Fruit fly (Drosophila melanogaster): ENCODE results near the gene CG9988.

DNA sequence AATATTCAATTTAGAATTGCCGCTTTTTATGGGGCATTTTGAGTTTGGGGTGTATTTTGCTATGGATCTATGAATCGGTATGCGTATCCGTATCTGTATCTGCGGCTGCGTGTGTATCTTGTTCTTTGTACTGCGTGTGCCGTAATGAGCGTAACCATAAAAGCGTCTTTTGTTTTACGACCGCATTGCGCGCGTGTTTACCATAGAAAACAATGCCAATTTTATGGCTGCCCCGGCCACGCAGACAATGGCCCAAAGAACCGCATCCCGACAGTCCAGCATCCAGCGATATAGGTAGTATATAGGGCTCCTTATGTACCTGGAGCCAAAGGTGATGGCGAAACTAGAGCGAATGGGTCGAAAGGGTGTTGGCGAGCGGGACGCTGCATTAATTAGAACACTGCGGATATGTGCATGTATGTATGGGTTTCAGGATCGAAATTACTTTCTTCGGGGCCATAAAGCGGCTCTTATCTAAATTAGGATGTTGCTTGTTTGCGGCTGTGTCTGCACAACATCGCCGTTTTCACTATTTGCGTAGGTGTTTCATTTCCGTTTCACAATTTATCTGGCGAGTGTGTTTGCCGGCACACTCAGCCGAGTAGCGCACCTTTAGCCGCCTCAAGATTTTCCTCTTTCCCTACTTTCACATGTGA, 47.7 kb upstream of the CG9988 start:
- TF ChIP-seq cic (GFP tag; optimal IDR thresholded peaks at IDR 0.05) (no peak), Mnt (GFP tag; optimal IDR thresholded peaks at IDR 0.05) (no peak)

Data from whole organism, adult.